Fruit fly (Drosophila melanogaster) whole organism, embryonic: ENCODE measurements around the gene gpp.
A peak's percentile ranks its signal among the peaks of the same experiment; 100 is the strongest.

Source experiments
- Asciz ChIP-seq: fragments of 200-800 bp; sonication (Bioruptor generic); optimal IDR thresholded peaks from 2 replicates; lab custom pipeline; 2017; ENCODE audit warnings: missing biosample characterization, mild to moderate bottlenecking, missing genetic modification characterization, missing genetic modification reagents
- Blimp-1 ChIP-seq: fragments of 200-800 bp; sonication (Bioruptor generic); optimal IDR thresholded peaks from 3 replicates; lab custom pipeline; 2018; ENCODE audit warnings: missing biosample characterization, missing genetic modification characterization, mild to moderate bottlenecking, moderate library complexity, missing genetic modification reagents
- CG10366 ChIP-seq: fragments of 200-800 bp; sonication (Bioruptor generic); IDR thresholded peaks from 2 replicates; pipeline ENCODE4 v1.3.6; 2022; ENCODE audit warnings: missing biosample characterization, missing genetic modification characterization
- CG10462 ChIP-seq: fragments of 200-800 bp; sonication (Bioruptor generic); optimal IDR thresholded peaks from 2 replicates; lab custom pipeline; 2016; ENCODE audit warnings: missing biosample characterization, missing genetic modification characterization
- CG11456 ChIP-seq: fragments of 200-800 bp; sonication (Bioruptor generic); IDR thresholded peaks from 3 replicates; pipeline ENCODE4 v1.3.6; 2022; ENCODE audit warnings: missing biosample characterization, missing genetic modification characterization
- CG12299 ChIP-seq: fragments of 200-800 bp; sonication (Bioruptor generic); optimal IDR thresholded peaks from 2 replicates; lab custom pipeline; 2018; ENCODE audit warnings: missing biosample characterization, mild to moderate bottlenecking, missing genetic modification characterization
- CG12659 ChIP-seq: fragments of 200-800 bp; sonication (Bioruptor generic); optimal IDR thresholded peaks from 3 replicates; lab custom pipeline; 2017; ENCODE audit warnings: mild to moderate bottlenecking, missing biosample characterization, missing genetic modification reagents, missing genetic modification characterization
- CG13287 ChIP-seq: fragments of 200-800 bp; sonication (Bioruptor generic); IDR thresholded peaks from 2 replicates; pipeline ENCODE4 v1.3.6; 2022; ENCODE audit warnings: missing biosample characterization, missing genetic modification characterization; ENCODE audit not compliant: partially characterized antibody
- CG1603 ChIP-seq: fragments of 200-800 bp; sonication (Bioruptor generic); optimal IDR thresholded peaks from 2 replicates; lab custom pipeline; 2019; ENCODE audit warnings: missing biosample characterization, mild to moderate bottlenecking, missing genetic modification characterization, moderate library complexity
- CG17912 ChIP-seq: fragments of 200-800 bp; sonication (Bioruptor generic); optimal IDR thresholded peaks from 2 replicates; lab custom pipeline; 2018; ENCODE audit warnings: missing biosample characterization, mild to moderate bottlenecking, missing genetic modification characterization
- CG18262 ChIP-seq: fragments of 200-800 bp; optimal IDR thresholded peaks from 3 replicates; lab custom pipeline; 2019; ENCODE audit warnings: missing biosample characterization, mild to moderate bottlenecking, missing genetic modification characterization, moderate library complexity
- CG4360 ChIP-seq: fragments of 200-800 bp; sonication (Bioruptor generic); IDR thresholded peaks from 2 replicates; pipeline ENCODE4 v1.3.6; 2022; ENCODE audit warnings: missing biosample characterization, missing genetic modification characterization
- CG5180 ChIP-seq: fragments of 200-800 bp; sonication (Bioruptor generic); optimal IDR thresholded peaks from 3 replicates; lab custom pipeline; 2017; ENCODE audit warnings: missing biosample characterization, missing genetic modification characterization, mild to moderate bottlenecking, moderate library complexity, missing genetic modification reagents
- CG7556 ChIP-seq: fragments of 200-800 bp; sonication (Bioruptor generic); optimal IDR thresholded peaks from 2 replicates; lab custom pipeline; 2017; ENCODE audit warnings: missing biosample characterization, mild to moderate bottlenecking, missing genetic modification characterization
- CG9727 ChIP-seq: fragments of 200-800 bp; sonication (Bioruptor generic); optimal IDR thresholded peaks from 3 replicates; lab custom pipeline; 2017; ENCODE audit warnings: missing biosample characterization, mild to moderate bottlenecking, missing genetic modification characterization
- CG9932 ChIP-seq: fragments of 200-800 bp; sonication (Bioruptor generic); IDR thresholded peaks from 2 replicates; pipeline ENCODE4 v1.3.6; 2022; ENCODE audit warnings: missing biosample characterization, missing genetic modification characterization
- Dll ChIP-seq: fragments of 200-800 bp; sonication (Bioruptor generic); IDR thresholded peaks from 4 replicates; pipeline ENCODE4 v1.3.6; 2022; ENCODE audit warnings: missing biosample characterization, missing genetic modification characterization; ENCODE audit not compliant: partially characterized antibody
- Fer2 ChIP-seq: fragments of 200-800 bp; sonication (Bioruptor generic); optimal IDR thresholded peaks from 2 replicates; lab custom pipeline; 2018; ENCODE audit warnings: missing biosample characterization, mild to moderate bottlenecking, missing genetic modification characterization, moderate library complexity
- Fer3 ChIP-seq: fragments of 200-800 bp; sonication (Bioruptor generic); optimal IDR thresholded peaks from 2 replicates; lab custom pipeline; 2018; ENCODE audit warnings: missing biosample characterization, mild to moderate bottlenecking, missing genetic modification characterization, moderate library complexity
- Hr78 ChIP-seq, 2 experiments: fragments of 200-800 bp in 1 of 2; fragments of >200 bp in 1 of 2; sonication (Bioruptor generic) in 1 of 2; optimal IDR thresholded peaks; 2 replicates each; lab custom pipeline; 2017 to 2019; ENCODE audit warnings: missing biosample characterization in 2 of 2, missing genetic modification characterization in 2 of 2, mild to moderate bottlenecking in 1 of 2, moderate library complexity in 1 of 2
- Lim3 ChIP-seq: fragments of 200-800 bp; sonication (Bioruptor generic); IDR thresholded peaks from 2 replicates; pipeline ENCODE4 v1.3.6; 2022; ENCODE audit warnings: missing biosample characterization, missing genetic modification characterization
- MTF-1 ChIP-seq: fragments of 200-800 bp; sonication (Bioruptor generic); optimal IDR thresholded peaks from 2 replicates; lab custom pipeline; 2018; ENCODE audit warnings: missing biosample characterization, mild to moderate bottlenecking, missing genetic modification characterization, borderline replicate concordance
- Med ChIP-seq: fragments of 200-800 bp; sonication (Bioruptor generic); peaks from one replicate; lab custom pipeline; 2016; ENCODE audit warnings: missing biosample characterization, missing genetic modification characterization, mild to moderate bottlenecking, inconsistent platforms, moderate library complexity
- Meics ChIP-seq: fragments of 200-800 bp; sonication (Bioruptor generic); optimal IDR thresholded peaks from 2 replicates; lab custom pipeline; 2017; ENCODE audit warnings: missing biosample characterization, mild to moderate bottlenecking, missing genetic modification characterization
- Pdp1 ChIP-seq, 2 experiments: fragments of 200-800 bp; sonication (Bioruptor generic); optimal IDR thresholded peaks; 3 replicates each; lab custom pipeline; 2016; ENCODE audit warnings: missing biosample characterization in 2 of 2, missing genetic modification characterization in 2 of 2, mild to moderate bottlenecking in 1 of 2, moderate library complexity in 1 of 2
- Sox100B ChIP-seq: fragments of 200-800 bp; sonication (Bioruptor generic); optimal IDR thresholded peaks from 3 replicates; lab custom pipeline; 2018; ENCODE audit warnings: missing biosample characterization, mild to moderate bottlenecking, missing genetic modification characterization
- Taf1 ChIP-seq: fragments of 200-800 bp; sonication (Bioruptor generic); IDR thresholded peaks from 2 replicates; pipeline ENCODE4 v1.3.6; 2022; ENCODE audit warnings: missing biosample characterization, missing genetic modification characterization
- ap ChIP-seq: fragments of 200-800 bp; sonication (Bioruptor generic); IDR thresholded peaks from 2 replicates; pipeline ENCODE4 v1.3.6; 2022; ENCODE audit warnings: missing biosample characterization, missing genetic modification characterization
- bab2 ChIP-seq: fragments of 200-800 bp; sonication (Bioruptor generic); optimal IDR thresholded peaks from 2 replicates; lab custom pipeline; 2016; ENCODE audit warnings: missing biosample characterization, missing genetic modification characterization
- bigmax ChIP-seq: fragments of 200-800 bp; sonication (Bioruptor generic); optimal IDR thresholded peaks from 2 replicates; lab custom pipeline; 2018; ENCODE audit warnings: missing biosample characterization, mild to moderate bottlenecking, missing genetic modification characterization
- br ChIP-seq: fragments of >200 bp; optimal IDR thresholded peaks from 2 replicates; lab custom pipeline; 2017
- dan ChIP-seq: fragments of 200-800 bp; sonication (Bioruptor generic); IDR thresholded peaks from 2 replicates; pipeline ENCODE4 v1.3.6; 2022; ENCODE audit warnings: missing biosample characterization, missing genetic modification characterization
- en ChIP-seq: fragments of 200-800 bp; sonication (Bioruptor generic); optimal IDR thresholded peaks from 2 replicates; lab custom pipeline; 2016; ENCODE audit warnings: missing biosample characterization, missing genetic modification characterization
- gce ChIP-seq: fragments of 200-800 bp; sonication (Bioruptor generic); IDR thresholded peaks from 3 replicates; pipeline ENCODE4 v1.3.6; 2022; ENCODE audit warnings: missing biosample characterization, missing genetic modification characterization
- hkb ChIP-seq, 2 experiments: fragments of 200-800 bp in 1 of 2; fragments of >200 bp in 1 of 2; sonication (Bioruptor generic) in 1 of 2; IDR thresholded peaks in 1 of 2; optimal IDR thresholded peaks in 1 of 2; 2 replicates each; pipeline versions ENCODE4 v1.3.6 to Lab custom; 2017 to 2022; ENCODE audit warnings: missing biosample characterization in 1 of 2, missing genetic modification characterization in 1 of 2
- insv ChIP-seq, 2 experiments: fragments of 200-800 bp; sonication (Bioruptor generic); optimal IDR thresholded peaks; 3 replicates each; lab custom pipeline; 2016 to 2018; ENCODE audit warnings: missing biosample characterization in 2 of 2, missing genetic modification characterization in 2 of 2
- klu ChIP-seq: fragments of 200-800 bp; sonication (Bioruptor generic); IDR thresholded peaks from 2 replicates; pipeline ENCODE4 v1.3.6; 2022; ENCODE audit warnings: missing biosample characterization, missing genetic modification characterization
- odd ChIP-seq: fragments of 200-800 bp; sonication (Bioruptor generic); optimal IDR thresholded peaks from 2 replicates; lab custom pipeline; 2017; ENCODE audit warnings: missing biosample characterization, mild to moderate bottlenecking, missing genetic modification characterization
- pho ChIP-seq: fragments of 200-800 bp; sonication (Bioruptor generic); optimal IDR thresholded peaks from 2 replicates; lab custom pipeline; 2016; ENCODE audit warnings: missing biosample characterization, missing genetic modification characterization
- row ChIP-seq: fragments of 200-800 bp; sonication (Bioruptor generic); IDR thresholded peaks from 3 replicates; pipeline ENCODE4 v1.3.6; 2022; ENCODE audit warnings: missing biosample characterization, missing genetic modification characterization
- scrt ChIP-seq: fragments of 200-800 bp; sonication (Bioruptor generic); optimal IDR thresholded peaks from 2 replicates; lab custom pipeline; 2018; ENCODE audit warnings: missing biosample characterization, mild to moderate bottlenecking, missing genetic modification characterization, moderate library complexity
- sim ChIP-seq: fragments of 200-800 bp; sonication (Bioruptor generic); IDR thresholded peaks from 2 replicates; pipeline ENCODE4 v1.3.6; 2022; ENCODE audit warnings: missing biosample characterization, missing genetic modification characterization
- slbo ChIP-seq: fragments of 200-800 bp; sonication (Bioruptor generic); IDR thresholded peaks from 2 replicates; pipeline ENCODE4 v1.3.6; 2022; ENCODE audit warnings: missing biosample characterization, missing genetic modification characterization
- toy ChIP-seq: fragments of 200-800 bp; sonication (Bioruptor generic); IDR thresholded peaks from 2 replicates; pipeline ENCODE4 v1.3.6; 2022; ENCODE audit warnings: missing biosample characterization, missing genetic modification characterization
- vvl ChIP-seq: fragments of 200-800 bp; sonication (Bioruptor generic); IDR thresholded peaks from 2 replicates; pipeline ENCODE4 v1.3.6; 2022; ENCODE audit warnings: missing biosample characterization, missing genetic modification characterization
- zen ChIP-seq: fragments of 200-800 bp; sonication (Bioruptor generic); optimal IDR thresholded peaks from 3 replicates; lab custom pipeline; 2018; ENCODE audit warnings: missing biosample characterization, mild to moderate bottlenecking, missing genetic modification characterization, moderate library complexity
- zf30C ChIP-seq: fragments of 200-800 bp; sonication (Bioruptor generic); optimal IDR thresholded peaks from 3 replicates; lab custom pipeline; 2018; ENCODE audit warnings: missing biosample characterization, mild to moderate bottlenecking, missing genetic modification characterization

The gpp gene

DNA sequence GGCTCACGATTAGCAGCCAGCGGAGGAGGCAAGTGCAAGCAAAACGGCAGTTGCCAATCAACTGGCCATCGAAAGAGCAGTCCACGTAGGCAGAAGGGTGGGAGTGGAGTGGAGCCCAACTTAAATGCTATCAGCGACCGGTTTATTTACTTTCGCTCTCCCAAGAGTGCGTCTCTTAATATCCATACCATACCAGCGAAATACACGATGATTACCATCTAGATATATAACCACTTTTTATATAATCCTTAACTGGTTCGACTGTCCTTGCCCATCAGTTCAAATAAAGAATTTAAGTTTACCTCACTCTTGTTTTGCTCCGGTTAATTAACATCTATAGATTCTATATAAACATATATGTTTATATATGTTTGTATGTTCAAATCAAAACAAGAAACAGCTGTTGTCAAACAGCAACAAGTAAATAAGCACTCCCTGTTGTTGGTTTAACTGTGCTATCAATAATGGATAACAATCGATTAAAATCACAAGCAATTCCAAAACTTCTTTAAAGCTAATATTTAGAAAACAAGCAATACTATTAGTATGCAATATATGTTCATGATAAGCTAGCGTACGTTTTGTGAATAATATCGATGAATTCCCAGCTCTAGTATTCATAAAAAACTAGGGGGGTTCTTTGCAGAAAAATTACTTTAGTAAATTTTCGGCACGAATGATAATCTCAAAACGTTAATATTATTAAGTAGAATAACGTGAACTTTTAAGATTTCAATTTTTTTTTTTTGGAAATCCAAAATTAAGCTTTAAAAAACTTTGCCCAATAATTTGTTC, 32.9 kb upstream of the gpp start (continued):
- TF ChIP-seq Blimp-1 (GFP tag; lab: Kevin White, UChicago) (peak; percentile 52), en (GFP tag; lab: Kevin White, UChicago) (no peak), CG9727 (peak; percentile 53), CG10462 (GFP tag; lab: Kevin White, UChicago) (peak; percentile 27), CG10366 (GFP tag; lab: Robert Waterston, UW) (0 out of 2 replicates have a peak, but pooled peaks have one; percentile 13), klu (no peak), zf30C (GFP tag; lab: Kevin White, UChicago) (no peak), Asciz (peak; percentile 72), bigmax (no peak), Fer3 (tag; lab: Kevin White, UChicago) (peak; percentile 65), CG7556 (GFP tag; lab: Kevin White, UChicago) (peak; percentile 65), hkb (optimal IDR thresholded peaks at IDR 0.05; lab: Kevin White, UChicago) (no peak), hkb (GFP tag; IDR thresholded peaks at IDR 0.05; lab: Robert Waterston, UW) (peak; percentile 62), toy (GFP tag; lab: Robert Waterston, UW) (no peak), CG4360 (GFP tag; lab: Robert Waterston, UW) (no peak), dan (GFP tag; lab: Robert Waterston, UW) (no peak), CG5180 (GFP tag; lab: Kevin White, UChicago) (no peak), Pdp1 (GFP tag; optimal IDR thresholded peaks at IDR 0.05; lab: Kevin White, UChicago) (peak in 1 of 2 experiments; percentile 27), br (lab: Kevin White, UChicago) (no peak), Sox100B (peak; percentile 38), CG12659 (GFP tag; lab: Kevin White, UChicago) (peak; percentile 71), scrt (GFP tag; lab: Kevin White, UChicago) (peak; percentile 89), CG17912 (GFP tag; lab: Kevin White, UChicago) (no peak), gce (GFP tag; lab: Robert Waterston, UW) (0 out of 3 replicates have a peak, but pooled peaks have one; percentile 30), CG12299 (peak; percentile 73), Fer2 (tag; lab: Kevin White, UChicago) (peak; percentile 3), odd (GFP tag; lab: Kevin White, UChicago) (peak; percentile 66), vvl (GFP tag; lab: Robert Waterston, UW) (peak; percentile 59; the same call in 1 of the 2 replicates), CG1603 (tag; lab: Kevin White, UChicago) (peak; percentile 47), CG18262 (tag; lab: Kevin White, UChicago) (peak; percentile 43), CG13287 (GFP tag; lab: Robert Waterston, UW) (peak; percentile 49), MTF-1 (no peak), sim (0 out of 2 replicates have a peak, but pooled peaks have one; percentile 7), ap (GFP tag; lab: Robert Waterston, UW) (no peak), row (peak; percentile 77), insv (GFP tag; optimal IDR thresholded peaks at IDR 0.05; lab: Kevin White, UChicago) (peak in 1 of 2 experiments; percentile 45), Dll (peak; percentile 61; the same call in 3 of the 4 replicates), pho (GFP tag; lab: Kevin White, UChicago) (peak; percentile 35), zen (tag; lab: Kevin White, UChicago) (no peak), bab2 (GFP tag; lab: Kevin White, UChicago) (peak; percentile 39), CG9932 (GFP tag; lab: Robert Waterston, UW) (peak; percentile 66), Hr78 (GFP tag; optimal IDR thresholded peaks at IDR 0.05; lab: Kevin White, UChicago) (no peak), Taf1 (GFP tag; lab: Robert Waterston, UW) (peak; percentile 19; the same call in 1 of the 2 replicates), Meics (GFP tag; lab: Kevin White, UChicago) (peak; percentile 96), Med (GFP tag; lab: Kevin White, UChicago) (peak; percentile 87), Lim3 (no peak), CG11456 (0 out of 3 replicates have a peak, but pooled peaks have one; percentile 4), slbo (GFP tag; lab: Robert Waterston, UW) (peak; percentile 48; the same call in 1 of the 2 replicates)
